Fruit fly (Drosophila melanogaster): ENCODE results near the gene D19B.
A peak's percentile ranks its signal among the peaks of the same experiment; 100 is the strongest.

D19B gene

dm6 chr3L:6139924-6140574, 44.7 kb downstream of the D19B start, which contains the start of gene Cpr65Av:
Cpr65Av (minus strand) TSS chr3L:6139974.
- TF ChIP-seq CG17359 (tag; optimal IDR thresholded peaks at IDR 0.05) (peak; percentile 40), CG13424 (tag; optimal IDR thresholded peaks at IDR 0.05) (peak; percentile 39), chif (GFP tag; optimal IDR thresholded peaks at IDR 0.05) (peak in 1 of 2 experiments; percentile 13), CG8290 (GFP tag; optimal IDR thresholded peaks at IDR 0.05) (no peak), CG8290 (tag; optimal IDR thresholded peaks at IDR 0.05) (peak in 1 of 2 experiments; percentile 40), CG11456 (GFP tag; IDR thresholded peaks at IDR 0.05) (no peak), sens (GFP tag) (peak; percentile 83), hkb (optimal IDR thresholded peaks at IDR 0.05) (no peak), hkb (GFP tag; IDR thresholded peaks at IDR 0.05) (peak; percentile 28; the same call in 1 of the 2 replicates), Hr78 (GFP tag; optimal IDR thresholded peaks at IDR 0.05) (peak in 1 of 2 experiments; percentile 33), tap (tag; optimal IDR thresholded peaks at IDR 0.05) (peak; percentile 42), unpg (GFP tag; optimal IDR thresholded peaks at IDR 0.05) (peak; percentile 24), nau (GFP tag; optimal IDR thresholded peaks at IDR 0.05) (peak; percentile 3), CG15073 (GFP tag; optimal IDR thresholded peaks at IDR 0.05) (no peak), CG5180 (GFP tag; optimal IDR thresholded peaks at IDR 0.05) (peak; percentile 30), CG14014 (GFP tag; IDR thresholded peaks at IDR 0.05) (peak; percentile 34; the same call in 1 of the 2 replicates), Awh (GFP tag; IDR thresholded peaks at IDR 0.05) (peak; percentile 55), Dip2 (GFP tag; IDR thresholded peaks at IDR 0.05) (no peak), Nf-YA (GFP tag; IDR thresholded peaks at IDR 0.05) (peak; percentile 33; the same call in 1 of the 2 replicates), CG15011 (GFP tag; optimal IDR thresholded peaks at IDR 0.05) (peak; percentile 6), CG18599 (GFP tag; optimal IDR thresholded peaks at IDR 0.05) (peak; percentile 2), CG15269 (tag; optimal IDR thresholded peaks at IDR 0.05) (peak; percentile 10), CG4707 (GFP tag; optimal IDR thresholded peaks at IDR 0.05) (peak; percentile 28), CG7372 (GFP tag; IDR thresholded peaks at IDR 0.05) (no peak), CG1603 (tag; optimal IDR thresholded peaks at IDR 0.05) (peak; percentile 48), CG14050 (GFP tag; IDR thresholded peaks at IDR 0.05) (peak; percentile 29; the same call in 1 of the 3 replicates), CG15696 (tag; optimal IDR thresholded peaks at IDR 0.05) (peak; percentile 13), sd (tag; optimal IDR thresholded peaks at IDR 0.05) (peak; percentile 15), CG7963 (GFP tag; IDR thresholded peaks at IDR 0.05; ENCODE audit: partially characterized antibody) (no peak), Gsc (GFP tag; IDR thresholded peaks at IDR 0.05) (no peak), insv (GFP tag; optimal IDR thresholded peaks at IDR 0.05) (no peak), CG2875 (GFP tag; optimal IDR thresholded peaks at IDR 0.05) (peak; percentile 37), CG43689 (GFP tag; IDR thresholded peaks at IDR 0.05) (no peak), sqz (GFP tag; optimal IDR thresholded peaks at IDR 0.05) (peak; percentile 43), fd64A (GFP tag; optimal IDR thresholded peaks at IDR 0.05) (peak; percentile 16), ken (GFP tag; IDR thresholded peaks at IDR 0.05) (no peak), CG10209 (GFP tag; optimal IDR thresholded peaks at IDR 0.05) (peak; percentile 10), CG2678 (tag; optimal IDR thresholded peaks at IDR 0.05) (peak; percentile 27), sr (GFP tag; IDR thresholded peaks at IDR 0.05) (0 out of 3 replicates have a peak, but pooled peaks have one; percentile 24), nom (GFP tag; optimal IDR thresholded peaks at IDR 0.05) (no peak), HLH3B (GFP tag; IDR thresholded peaks at IDR 0.05) (0 out of 2 replicates have a peak, but pooled peaks have one; percentile 34), Blimp-1 (GFP tag; optimal IDR thresholded peaks at IDR 0.05) (peak; percentile 13), Eip74EF (GFP tag; optimal IDR thresholded peaks at IDR 0.05) (peak in 1 of 2 experiments; percentile 11), CG8281 (tag; optimal IDR thresholded peaks at IDR 0.05) (no peak), CG12104 (GFP tag; optimal IDR thresholded peaks at IDR 0.05) (peak; percentile 14), wek (GFP tag; optimal IDR thresholded peaks at IDR 0.05) (peak; percentile 50), oc (tag; optimal IDR thresholded peaks at IDR 0.05) (peak; percentile 22), CG3407 (GFP tag; optimal IDR thresholded peaks at IDR 0.05) (peak; percentile 26)

All from whole organism, embryonic.